Worm (Caenorhabditis elegans) whole organism, L2 larva: ENCODE measurements around the gene his-40.

Experiments
- alr-1 ChIP-seq: fragments of 150-350 bp; optimal IDR thresholded peaks from 2 replicates; lab custom pipeline; 2014; ENCODE audit warnings: missing biosample characterization, missing genetic modification characterization
- ama-1 ChIP-seq: fragments of 150-350 bp; optimal IDR thresholded peaks from 2 replicates; lab custom pipeline; 2018; ENCODE audit warnings: inconsistent platforms
- ceh-82 ChIP-seq: fragments of 150-350 bp; optimal IDR thresholded peaks from 2 replicates; lab custom pipeline; 2014; ENCODE audit warnings: missing biosample characterization, missing genetic modification characterization
- crh-2 ChIP-seq: sonication (generic microtip); optimal IDR thresholded peaks from 2 replicates; lab custom pipeline; 2017; ENCODE audit warnings: missing biosample characterization, missing genetic modification characterization
- dmd-4 ChIP-seq: sonication (generic microtip); optimal IDR thresholded peaks from 2 replicates; lab custom pipeline; 2017; ENCODE audit warnings: missing biosample characterization, missing genetic modification characterization
- elt-3 ChIP-seq: sonication (generic microtip); optimal IDR thresholded peaks from 2 replicates; lab custom pipeline; 2017; ENCODE audit warnings: missing biosample characterization, missing genetic modification characterization
- fos-1 ChIP-seq: fragments of 150-350 bp; optimal IDR thresholded peaks from 2 replicates; lab custom pipeline; 2014; ENCODE audit warnings: missing biosample characterization, missing genetic modification characterization
- mab-5 ChIP-seq: fragments of 150-350 bp; optimal IDR thresholded peaks from 2 replicates; lab custom pipeline; 2014; ENCODE audit warnings: missing biosample characterization, missing genetic modification characterization
- nhr-11 ChIP-seq: fragments of 150-350 bp; optimal IDR thresholded peaks from 2 replicates; lab custom pipeline; 2014; ENCODE audit warnings: missing biosample characterization, missing genetic modification characterization
- skn-1 ChIP-seq: sonication (generic microtip); optimal IDR thresholded peaks from 2 replicates; lab custom pipeline; 2017; ENCODE audit warnings: missing biosample characterization, missing genetic modification characterization

ce11 chrX:7334302-7334724 lies 24.4 kb downstream of the his-40 start, which contains the start of gene epg-7:
- TF ChIP-seq skn-1 (tag; lab: Kevin White, UChicago), result peak; percentile 77
- TF ChIP-seq elt-3 (tag; lab: Kevin White, UChicago), result no peak
- TF ChIP-seq crh-2, result peak; percentile 97
- peak; percentile 43 for TF ChIP-seq dmd-4 (tag; lab: Kevin White, UChicago)
- peak; percentile 71 for TF ChIP-seq ceh-82 (tag; lab: Kevin White, UChicago)
- TF ChIP-seq mab-5 (tag; lab: Kevin White, UChicago), result peak; percentile 93
- no peak for TF ChIP-seq alr-1
- no peak for TF ChIP-seq nhr-11 (tag; lab: Kevin White, UChicago)
- TF ChIP-seq fos-1, result peak; percentile 96
- peak; percentile 77 for TF ChIP-seq ama-1
